Fruit fly (Drosophila melanogaster): ENCODE results near the gene CG4686.

CG4686 gene

dm6 chr3R:19875118-19875887 is 11.0 kb downstream of the CG4686 start, which contains the start of gene Mrp5 (continued):
- TF ChIP-seq Sox100B (GFP tag; optimal IDR thresholded peaks at IDR 0.05) (peak; percentile 41), CG2875 (GFP tag; optimal IDR thresholded peaks at IDR 0.05) (no peak), tx (GFP tag; optimal IDR thresholded peaks at IDR 0.05) (no peak), klu (GFP tag; IDR thresholded peaks at IDR 0.05) (no peak), ERR (GFP tag; optimal IDR thresholded peaks at IDR 0.05) (no peak), CG1529 (GFP tag; optimal IDR thresholded peaks at IDR 0.05) (no peak), CG6254 (GFP tag; optimal IDR thresholded peaks at IDR 0.05) (peak; percentile 50), CG13624 (GFP tag; optimal IDR thresholded peaks at IDR 0.05) (peak; percentile 17), row (GFP tag; IDR thresholded peaks at IDR 0.05) (peak; percentile 89), CG2129 (GFP tag; IDR thresholded peaks at IDR 0.05; ENCODE audit: partially characterized antibody) (no peak), sug (tag; optimal IDR thresholded peaks at IDR 0.05) (no peak), Elba2 (GFP tag; optimal IDR thresholded peaks at IDR 0.05) (no peak), CG8388 (GFP tag; optimal IDR thresholded peaks at IDR 0.05) (peak; percentile 98), crol (GFP tag; IDR thresholded peaks at IDR 0.05) (peak; percentile 75), chif (GFP tag; optimal IDR thresholded peaks at IDR 0.05) (no peak), Bgb (GFP tag; IDR thresholded peaks at IDR 0.05; ENCODE audit: partially characterized antibody) (0 out of 2 replicates have a peak, but pooled peaks have one; percentile 36), CG1233 (GFP tag; optimal IDR thresholded peaks at IDR 0.05) (no peak), CG7987 (GFP tag; optimal IDR thresholded peaks at IDR 0.05) (peak; percentile 17), Hr3 (GFP tag; optimal IDR thresholded peaks at IDR 0.05) (peak; percentile 17), D (optimal IDR thresholded peaks at IDR 0.05) (no peak), D (GFP tag; optimal IDR thresholded peaks at IDR 0.05) (peak; percentile 25), CG17568 (GFP tag; optimal IDR thresholded peaks at IDR 0.05) (peak; percentile 29), org-1 (GFP tag; optimal IDR thresholded peaks at IDR 0.05) (peak; percentile 5), CG4424 (GFP tag; optimal IDR thresholded peaks at IDR 0.05) (peak; percentile 30), Kr (GFP tag; optimal IDR thresholded peaks at IDR 0.05) (peak; percentile 68), CG15011 (GFP tag; optimal IDR thresholded peaks at IDR 0.05) (no peak), wek (GFP tag; optimal IDR thresholded peaks at IDR 0.05) (peak; percentile 64), jing (GFP tag; optimal IDR thresholded peaks at IDR 0.05) (no peak), CG9609 (GFP tag; optimal IDR thresholded peaks at IDR 0.05) (peak; percentile 12), Trl (optimal IDR thresholded peaks at IDR 0.05) (peak; percentile 69 to 71), Trl (GFP tag; optimal IDR thresholded peaks at IDR 0.05) (no peak), scrt (GFP tag; optimal IDR thresholded peaks at IDR 0.05) (no peak), CG7928 (GFP tag; optimal IDR thresholded peaks at IDR 0.05) (no peak), Rfx (GFP tag; IDR thresholded peaks at IDR 0.05) (peak; percentile 77), CG12769 (tag; optimal IDR thresholded peaks at IDR 0.05) (peak; percentile 28), Hr51 (GFP tag; optimal IDR thresholded peaks at IDR 0.05) (peak in 1 of 2 experiments; percentile 40), Sox102F (GFP tag; optimal IDR thresholded peaks at IDR 0.05) (peak; percentile 36), CG10321 (GFP tag; IDR thresholded peaks at IDR 0.05) (0 out of 2 replicates have a peak, but pooled peaks have one; percentile 33), CG14710 (tag; optimal IDR thresholded peaks at IDR 0.05) (no peak), MBD-R2 (GFP tag; IDR thresholded peaks at IDR 0.05) (no peak; the same call in 1 of the 2 replicates), salm (tag; optimal IDR thresholded peaks at IDR 0.05) (no peak), CG4404 (GFP tag; IDR thresholded peaks at IDR 0.05) (no peak), pho (GFP tag; optimal IDR thresholded peaks at IDR 0.05) (no peak), gsb-n (tag; optimal IDR thresholded peaks at IDR 0.05) (no peak), trem (tag; optimal IDR thresholded peaks at IDR 0.05) (no peak), ken (GFP tag; IDR thresholded peaks at IDR 0.05) (peak; percentile 48; the same call in 1 of the 3 replicates), Optix (GFP tag; IDR thresholded peaks at IDR 0.05) (peak; percentile 61; the same call in 2 of the 3 replicates), en (GFP tag; optimal IDR thresholded peaks at IDR 0.05) (no peak), CG4360 (GFP tag; IDR thresholded peaks at IDR 0.05) (no peak; the same call in 1 of the 2 replicates), stwl (tag; optimal IDR thresholded peaks at IDR 0.05) (no peak)

Measured in whole organism, embryonic.